Worm (Caenorhabditis elegans) whole organism, L3 larva: ENCODE results near the gene irg-5.

Experiments
- R02D3.7 ChIP-seq: fragments of 150-350 bp; optimal IDR thresholded peaks from 2 replicates; lab custom pipeline; 2014; ENCODE audit warnings: missing biosample characterization, missing genetic modification characterization
- ZK546.5 ChIP-seq: sonication (generic microtip); optimal IDR thresholded peaks from 2 replicates; lab custom pipeline; 2017; ENCODE audit warnings: missing biosample characterization, missing genetic modification characterization
- aly-2 ChIP-seq: fragments of 150-350 bp; optimal IDR thresholded peaks from 2 replicates; lab custom pipeline; 2014; ENCODE audit warnings: missing biosample characterization, missing genetic modification characterization
- ceh-16 ChIP-seq: sonication (generic microtip); optimal IDR thresholded peaks from 2 replicates; lab custom pipeline; 2017; ENCODE audit warnings: missing biosample characterization, missing genetic modification characterization
- ceh-28 ChIP-seq: fragments of 150-350 bp; optimal IDR thresholded peaks from 2 replicates; lab custom pipeline; 2014; ENCODE audit warnings: missing biosample characterization, missing genetic modification reagents, missing genetic modification characterization
- ceh-82 ChIP-seq: fragments of 150-350 bp; optimal IDR thresholded peaks from 2 replicates; lab custom pipeline; 2014; ENCODE audit warnings: missing biosample characterization, missing genetic modification characterization
- ceh-9 ChIP-seq: sonication (generic microtip); optimal IDR thresholded peaks from 2 replicates; lab custom pipeline; 2018; ENCODE audit warnings: missing biosample characterization, missing genetic modification characterization
- daf-12 ChIP-seq: fragments of 150-350 bp; optimal IDR thresholded peaks from 2 replicates; lab custom pipeline; 2014; ENCODE audit warnings: missing biosample characterization, missing genetic modification reagents, missing genetic modification characterization
- egl-27 ChIP-seq: sonication (generic microtip); optimal IDR thresholded peaks from 4 replicates; lab custom pipeline; 2017; ENCODE audit warnings: missing biosample characterization, missing genetic modification reagents, missing genetic modification characterization
- egl-5 ChIP-seq: fragments of 150-350 bp; optimal IDR thresholded peaks from 2 replicates; lab custom pipeline; 2017; ENCODE audit warnings: missing biosample characterization, missing genetic modification reagents, missing genetic modification characterization, inconsistent platforms
- elt-1 ChIP-seq: fragments of 150-350 bp; optimal IDR thresholded peaks from 2 replicates; lab custom pipeline; 2014; ENCODE audit warnings: missing biosample characterization, missing genetic modification characterization
- elt-2 ChIP-seq: sonication (generic microtip); optimal IDR thresholded peaks from 2 replicates; lab custom pipeline; 2016; ENCODE audit warnings: missing genetic modification reagents, mild to moderate bottlenecking, missing genetic modification characterization, missing compliant biosample characterization
- elt-3 ChIP-seq, 3 experiments: fragments of 150-350 bp in 1 of 3; sonication (generic microtip) in 2 of 3; optimal IDR thresholded peaks; 2 replicates in 2 of 3; 4 replicates in 1 of 3; lab custom pipeline; 2014 to 2017; ENCODE audit warnings: missing biosample characterization in 3 of 3, missing genetic modification characterization in 3 of 3
- eor-1 ChIP-seq, 2 experiments: fragments of 150-350 bp; optimal IDR thresholded peaks; 2 replicates each; lab custom pipeline; 2014 to 2018; ENCODE audit warnings: missing biosample characterization in 2 of 2, missing genetic modification characterization in 2 of 2
- fkh-10 ChIP-seq: sonication (generic microtip); optimal IDR thresholded peaks from 2 replicates; lab custom pipeline; 2017; ENCODE audit warnings: missing biosample characterization, missing genetic modification reagents, missing genetic modification characterization
- fkh-2 ChIP-seq: fragments of 150-350 bp; optimal IDR thresholded peaks from 2 replicates; lab custom pipeline; 2014; ENCODE audit warnings: missing biosample characterization, missing genetic modification reagents, missing genetic modification characterization
- jun-1 ChIP-seq: fragments of 150-350 bp; optimal IDR thresholded peaks from 2 replicates; lab custom pipeline; 2014; ENCODE audit warnings: missing biosample characterization, missing genetic modification reagents, missing genetic modification characterization
- lin-15B ChIP-seq: fragments of 150-350 bp; optimal IDR thresholded peaks from 2 replicates; lab custom pipeline; 2014; ENCODE audit warnings: missing biosample characterization, missing genetic modification characterization
- lin-39 ChIP-seq: fragments of 150-350 bp; optimal IDR thresholded peaks from 2 replicates; lab custom pipeline; 2018; ENCODE audit warnings: missing biosample characterization, missing genetic modification reagents, missing genetic modification characterization
- lsy-12 ChIP-seq: sonication (generic microtip); optimal IDR thresholded peaks from 2 replicates; lab custom pipeline; 2016; ENCODE audit warnings: mild to moderate bottlenecking, missing genetic modification characterization, missing compliant biosample characterization
- mdl-1 ChIP-seq: fragments of 150-350 bp; optimal IDR thresholded peaks from 2 replicates; lab custom pipeline; 2014; ENCODE audit warnings: missing biosample characterization, missing genetic modification characterization
- nfya-1 ChIP-seq: sonication (generic microtip); optimal IDR thresholded peaks from 2 replicates; lab custom pipeline; 2017; ENCODE audit warnings: missing genetic modification characterization, mild to moderate bottlenecking, missing compliant biosample characterization, antibody characterized with exemption, moderate library complexity; ENCODE audit not compliant: insufficient read depth
- nhr-11 ChIP-seq: fragments of 150-350 bp; optimal IDR thresholded peaks from 2 replicates; lab custom pipeline; 2014; ENCODE audit warnings: missing biosample characterization, missing genetic modification characterization
- nhr-12 ChIP-seq: fragments of 150-350 bp; optimal IDR thresholded peaks from 2 replicates; lab custom pipeline; 2014; ENCODE audit warnings: missing biosample characterization, missing genetic modification characterization
- nhr-23 ChIP-seq: fragments of 150-350 bp; optimal IDR thresholded peaks from 2 replicates; lab custom pipeline; 2014; ENCODE audit warnings: missing biosample characterization, missing genetic modification reagents, missing genetic modification characterization
- nhr-237 ChIP-seq: fragments of 150-350 bp; optimal IDR thresholded peaks from 2 replicates; lab custom pipeline; 2014; ENCODE audit warnings: missing biosample characterization, missing genetic modification characterization
- nhr-25 ChIP-seq: sonication (generic microtip); optimal IDR thresholded peaks from 2 replicates; lab custom pipeline; 2017; ENCODE audit warnings: missing biosample characterization, missing genetic modification characterization
- nhr-28 ChIP-seq: fragments of 150-350 bp; optimal IDR thresholded peaks from 2 replicates; lab custom pipeline; 2014; ENCODE audit warnings: missing biosample characterization, missing genetic modification characterization
- nhr-43 ChIP-seq: sonication (generic microtip); optimal IDR thresholded peaks from 2 replicates; lab custom pipeline; 2016; ENCODE audit warnings: mild to moderate bottlenecking, missing genetic modification characterization, missing compliant biosample characterization; ENCODE audit not compliant: poor library complexity, severe bottlenecking
- nhr-67 ChIP-seq: fragments of 150-350 bp; optimal IDR thresholded peaks from 2 replicates; lab custom pipeline; 2014; ENCODE audit warnings: missing biosample characterization, missing genetic modification characterization
- nhr-76 ChIP-seq: fragments of 150-350 bp; sonication (generic microtip); optimal IDR thresholded peaks from 5 replicates; lab custom pipeline; 2014; ENCODE audit warnings: missing biosample characterization, missing genetic modification characterization
- nhr-77 ChIP-seq: fragments of 150-350 bp; optimal IDR thresholded peaks from 2 replicates; lab custom pipeline; 2014; ENCODE audit warnings: missing biosample characterization, missing genetic modification characterization
- pha-4 ChIP-seq: fragments of 150-350 bp; optimal IDR thresholded peaks from 2 replicates; lab custom pipeline; 2014; ENCODE audit warnings: missing biosample characterization, missing genetic modification reagents, missing genetic modification characterization
- pqm-1 ChIP-seq: fragments of 150-350 bp; optimal IDR thresholded peaks from 2 replicates; lab custom pipeline; 2017; ENCODE audit warnings: missing biosample characterization, missing genetic modification characterization, inconsistent platforms
- sea-2 ChIP-seq: fragments of 150-350 bp; sonication (generic microtip); optimal IDR thresholded peaks from 4 replicates; lab custom pipeline; 2014; ENCODE audit warnings: missing biosample characterization, missing genetic modification reagents, missing genetic modification characterization
- skn-1 ChIP-seq: fragments of 150-350 bp; optimal IDR thresholded peaks from 2 replicates; lab custom pipeline; 2014; ENCODE audit warnings: missing biosample characterization, missing genetic modification characterization
- snpc-4 ChIP-seq: fragments of 150-350 bp; optimal IDR thresholded peaks from 2 replicates; lab custom pipeline; 2014; ENCODE audit warnings: missing biosample characterization, missing genetic modification characterization
- tbx-2 ChIP-seq: sonication (generic microtip); optimal IDR thresholded peaks from 2 replicates; lab custom pipeline; 2016; ENCODE audit warnings: mild to moderate bottlenecking, missing genetic modification characterization, missing compliant biosample characterization
- zag-1 ChIP-seq: fragments of 150-350 bp; optimal IDR thresholded peaks from 2 replicates; lab custom pipeline; 2014; ENCODE audit warnings: missing biosample characterization, missing genetic modification characterization
- ztf-11 ChIP-seq: fragments of 150-350 bp; optimal IDR thresholded peaks from 2 replicates; lab custom pipeline; 2014; ENCODE audit warnings: missing biosample characterization, missing genetic modification characterization
- ztf-4 ChIP-seq: fragments of 150-350 bp; optimal IDR thresholded peaks from 2 replicates; lab custom pipeline; 2014; ENCODE audit warnings: missing biosample characterization, missing genetic modification characterization

Gene irg-5

ce11 chrV:13725574-13725973 is 12.7 kb downstream of the irg-5 start, which contains the start of gene fbxa-181:
fbxa-181 (plus strand) TSS chrV:13725874.
- no peak for TF ChIP-seq nhr-43
- no peak for TF ChIP-seq lin-39 (tag; lab: Kevin White, UChicago)
- no peak for TF ChIP-seq fkh-10 (GFP tag; lab: Kevin White, UChicago)
- TF ChIP-seq, all 47 proteins: peak for 0

ce11 chrV:13724781-13725180 is 13.5 kb downstream of the irg-5 start, which contains the start of gene F35E12.2:
F35E12.2 (minus strand) TSS chrV:13724881.
- no peak for TF ChIP-seq nhr-77 (tag; lab: Kevin White, UChicago)
- no peak for TF ChIP-seq elt-2 (tag; lab: Kevin White, UChicago)
- no peak for TF ChIP-seq fkh-10 (GFP tag; lab: Kevin White, UChicago)

- no peak for TF ChIP-seq elt-1 (tag; lab: Kevin White, UChicago)
- no peak for TF ChIP-seq ZK546.5 (tag; lab: Kevin White, UChicago)
- TF ChIP-seq elt-2 (tag; lab: Kevin White, UChicago) = peak; percentile 79
- TF ChIP-seq skn-1 (tag; lab: Kevin White, UChicago) = no peak
- TF ChIP-seq pqm-1 = peak; percentile 71
- TF ChIP-seq ceh-16 = no peak
Measured at ce11 chrV:13716531-13716930, 21.7 kb downstream of the irg-5 start, which contains the start of gene T01D3.6. T01D3.6 (plus strand) TSS chrV:13716824.

- TF ChIP-seq nhr-25 (tag; lab: Kevin White, UChicago) (peak; percentile 76), egl-5 (peak; percentile 45), ZK546.5 (tag; lab: Kevin White, UChicago) (no peak), skn-1 (tag; lab: Kevin White, UChicago) (peak; percentile 56), nhr-77 (tag; lab: Kevin White, UChicago) (no peak), ztf-4 (tag; lab: Kevin White, UChicago) (no peak), R02D3.7 (tag; lab: Kevin White, UChicago) (peak; percentile 15), lsy-12 (peak; percentile 5), sea-2 (GFP tag; lab: Kevin White, UChicago) (no peak), elt-2 (tag; lab: Kevin White, UChicago) (peak; percentile 47), ceh-28 (tag; lab: Kevin White, UChicago) (no peak), nhr-23 (peak; percentile 67), eor-1 (tag; optimal IDR thresholded peaks at IDR 0.05; lab: Kevin White, UChicago) (no peak), nhr-76 (no peak), tbx-2 (tag; lab: Kevin White, UChicago) (no peak), egl-27 (no peak), pqm-1 (peak; percentile 62), nhr-12 (tag; lab: Kevin White, UChicago) (no peak), ceh-82 (peak; percentile 4), nhr-11 (tag; lab: Kevin White, UChicago) (peak; percentile 48), ceh-9 (tag; lab: Kevin White, UChicago) (no peak), fkh-10 (GFP tag; lab: Kevin White, UChicago) (peak; percentile 60), nhr-43 (peak; percentile 43), ceh-16 (no peak), nfya-1 (no peak), lin-39 (tag; lab: Kevin White, UChicago) (peak; percentile 72), nhr-67 (tag; lab: Kevin White, UChicago) (no peak), daf-12 (tag; lab: Kevin White, UChicago) (no peak), snpc-4 (tag; lab: Kevin White, UChicago) (peak; percentile 84), jun-1 (tag; lab: Kevin White, UChicago) (no peak), aly-2 (tag; lab: Kevin White, UChicago) (no peak), fkh-2 (tag; lab: Kevin White, UChicago) (no peak), elt-1 (tag; lab: Kevin White, UChicago) (no peak), lin-15B (tag; lab: Kevin White, UChicago) (peak; percentile 91), zag-1 (tag; lab: Kevin White, UChicago) (no peak), elt-3 (tag; optimal IDR thresholded peaks at IDR 0.05; lab: Kevin White, UChicago) (no peak), nhr-28 (tag; lab: Kevin White, UChicago) (no peak), nhr-237 (tag; lab: Kevin White, UChicago) (no peak), pha-4 (peak; percentile 82), mdl-1 (tag; lab: Kevin White, UChicago) (no peak), ztf-11 (tag; lab: Kevin White, UChicago) (no peak)
Measured at ce11 chrV:13715223-13715686, 23.0 kb downstream of the irg-5 start, which contains the start of gene zipt-9. zipt-9 (minus strand) TSS chrV:13715273.
